Fruit fly (Drosophila melanogaster) whole organism, prepupa: ENCODE data around the gene CG8814.

Experiments used
- Blimp-1 ChIP-seq: fragments of 200-800 bp; sonication (Bioruptor generic); optimal IDR thresholded peaks from 3 replicates; lab custom pipeline; 2017; ENCODE audit warnings: missing biosample characterization, missing genetic modification characterization, mild to moderate bottlenecking, moderate library complexity, missing genetic modification reagents
- CG10631 ChIP-seq: fragments of 200-800 bp; sonication (Bioruptor generic); optimal IDR thresholded peaks from 2 replicates; lab custom pipeline; 2016; ENCODE audit warnings: missing biosample characterization, missing genetic modification characterization
- CG10669 ChIP-seq: fragments of 200-800 bp; sonication (Bioruptor generic); optimal IDR thresholded peaks from 3 replicates; lab custom pipeline; 2018; ENCODE audit warnings: missing biosample characterization, mild to moderate bottlenecking, missing genetic modification characterization, moderate library complexity
- CG11762 ChIP-seq: fragments of 200-800 bp; sonication (Bioruptor generic); optimal IDR thresholded peaks from 3 replicates; lab custom pipeline; 2016; ENCODE audit warnings: missing biosample characterization, missing genetic modification characterization; ENCODE audit not compliant: insufficient read depth
- CG11902 ChIP-seq: fragments of 200-800 bp; sonication (Bioruptor generic); optimal IDR thresholded peaks from 3 replicates; lab custom pipeline; 2016; ENCODE audit warnings: missing biosample characterization, missing genetic modification characterization
- CG15336 ChIP-seq: fragments of 200-800 bp; sonication (Bioruptor generic); IDR thresholded peaks from 2 replicates; pipeline ENCODE4 v1.3.6; 2022; ENCODE audit warnings: missing biosample characterization, missing genetic modification characterization
- CG16779 ChIP-seq: fragments of 200-800 bp; sonication (Bioruptor generic); optimal IDR thresholded peaks from 3 replicates; lab custom pipeline; 2017; ENCODE audit warnings: missing biosample characterization, mild to moderate bottlenecking, missing genetic modification characterization
- CG3032 ChIP-seq: fragments of 200-800 bp; optimal IDR thresholded peaks from 2 replicates; lab custom pipeline; 2019; ENCODE audit warnings: missing biosample characterization, mild to moderate bottlenecking, missing genetic modification characterization, moderate library complexity
- CG32006 ChIP-seq: fragments of 200-800 bp; sonication (Bioruptor generic); optimal IDR thresholded peaks from 3 replicates; lab custom pipeline; 2017; ENCODE audit warnings: missing biosample characterization, mild to moderate bottlenecking, missing genetic modification characterization
- CG34406 ChIP-seq: fragments of 200-800 bp; sonication (Bioruptor generic); optimal IDR thresholded peaks from 3 replicates; lab custom pipeline; 2016; ENCODE audit warnings: missing biosample characterization, missing genetic modification characterization
- CG3919 ChIP-seq: fragments of 200-800 bp; sonication (Bioruptor generic); optimal IDR thresholded peaks from 3 replicates; lab custom pipeline; 2016; ENCODE audit warnings: missing biosample characterization, missing genetic modification characterization
- CG6163 ChIP-seq: fragments of 200-800 bp; sonication (Bioruptor generic); IDR thresholded peaks from 3 replicates; pipeline ENCODE4 v1.3.6; 2022; ENCODE audit warnings: missing biosample characterization, missing genetic modification characterization
- CG6276 ChIP-seq: fragments of 200-800 bp; sonication (Bioruptor generic); optimal IDR thresholded peaks from 2 replicates; lab custom pipeline; 2017; ENCODE audit warnings: missing biosample characterization, mild to moderate bottlenecking, missing genetic modification characterization
- CG6792 ChIP-seq: fragments of 200-800 bp; sonication (Bioruptor generic); optimal IDR thresholded peaks from 3 replicates; lab custom pipeline; 2016; ENCODE audit warnings: missing biosample characterization, missing genetic modification characterization
- CG6808 ChIP-seq: fragments of 200-800 bp; sonication (Bioruptor generic); optimal IDR thresholded peaks from 3 replicates; lab custom pipeline; 2017; ENCODE audit warnings: missing biosample characterization, missing genetic modification characterization, mild to moderate bottlenecking, moderate library complexity, missing genetic modification reagents
- CG6854 ChIP-seq: fragments of 200-800 bp; sonication (Bioruptor generic); optimal IDR thresholded peaks from 2 replicates; lab custom pipeline; 2017; ENCODE audit warnings: missing biosample characterization, mild to moderate bottlenecking, missing genetic modification characterization
- CG7368 ChIP-seq: fragments of 200-800 bp; sonication (Bioruptor generic); optimal IDR thresholded peaks from 3 replicates; lab custom pipeline; 2016; ENCODE audit warnings: missing biosample characterization, missing genetic modification characterization
- CG8119 ChIP-seq: fragments of 200-800 bp; sonication (Bioruptor generic); IDR thresholded peaks from 3 replicates; pipeline ENCODE4 v1.3.6; 2022; ENCODE audit warnings: missing biosample characterization, missing genetic modification characterization
- CG8632 ChIP-seq: fragments of 200-800 bp; sonication (Bioruptor generic); optimal IDR thresholded peaks from 3 replicates; lab custom pipeline; 2016; ENCODE audit warnings: missing biosample characterization, missing genetic modification characterization
- CG9139 ChIP-seq: fragments of 200-800 bp; sonication (Bioruptor generic); optimal IDR thresholded peaks from 3 replicates; lab custom pipeline; 2017; ENCODE audit warnings: missing biosample characterization, mild to moderate bottlenecking, missing genetic modification characterization
- Eip75B ChIP-seq: fragments of 200-800 bp; sonication (Bioruptor generic); optimal IDR thresholded peaks from 3 replicates; lab custom pipeline; 2016; ENCODE audit warnings: missing biosample characterization, missing genetic modification characterization
- Eip93F ChIP-seq: fragments of 200-800 bp; sonication (Bioruptor generic); optimal IDR thresholded peaks from 2 replicates; lab custom pipeline; 2016; ENCODE audit warnings: missing biosample characterization, mild to moderate bottlenecking, missing genetic modification characterization
- Ets21C ChIP-seq: fragments of 200-800 bp; sonication (Bioruptor generic); optimal IDR thresholded peaks from 3 replicates; lab custom pipeline; 2016; ENCODE audit warnings: missing biosample characterization, missing genetic modification characterization
- Ets96B ChIP-seq: fragments of 200-800 bp; optimal IDR thresholded peaks from 2 replicates; lab custom pipeline; 2019; ENCODE audit warnings: missing biosample characterization, mild to moderate bottlenecking, missing genetic modification characterization, moderate library complexity
- Hr38 ChIP-seq: sonication (Bioruptor generic); optimal IDR thresholded peaks from 2 replicates; lab custom pipeline; 2016; ENCODE audit warnings: missing biosample characterization, missing genetic modification characterization
- Hr39 ChIP-seq: fragments of 200-800 bp; sonication (Bioruptor generic); optimal IDR thresholded peaks from 2 replicates; lab custom pipeline; 2016; ENCODE audit warnings: missing biosample characterization, missing genetic modification characterization
- Hr4 ChIP-seq: fragments of 200-800 bp; sonication (Bioruptor generic); optimal IDR thresholded peaks from 3 replicates; lab custom pipeline; 2016; ENCODE audit warnings: missing biosample characterization, missing genetic modification characterization
- Lpt ChIP-seq: fragments of 200-800 bp; sonication (Bioruptor generic); optimal IDR thresholded peaks from 3 replicates; lab custom pipeline; 2016; ENCODE audit warnings: missing biosample characterization, missing genetic modification characterization
- Met ChIP-seq: fragments of 200-800 bp; sonication (Bioruptor generic); optimal IDR thresholded peaks from 3 replicates; lab custom pipeline; 2016; ENCODE audit warnings: missing biosample characterization, missing genetic modification characterization
- OdsH ChIP-seq: fragments of 200-800 bp; sonication (Bioruptor generic); optimal IDR thresholded peaks from 3 replicates; lab custom pipeline; 2016; ENCODE audit warnings: missing biosample characterization, missing genetic modification characterization
- Smox ChIP-seq: fragments of 200-800 bp; sonication (Bioruptor generic); optimal IDR thresholded peaks from 3 replicates; lab custom pipeline; 2016; ENCODE audit warnings: missing biosample characterization, missing genetic modification characterization
- Sox102F ChIP-seq: fragments of 200-800 bp; sonication (Bioruptor generic); optimal IDR thresholded peaks from 2 replicates; lab custom pipeline; 2016; ENCODE audit warnings: missing biosample characterization, mild to moderate bottlenecking, missing genetic modification characterization
- Sox14 ChIP-seq: fragments of 200-800 bp; sonication (Bioruptor generic); optimal IDR thresholded peaks from 3 replicates; lab custom pipeline; 2016; ENCODE audit warnings: missing biosample characterization, missing genetic modification characterization
- Sox15 ChIP-seq: fragments of 200-800 bp; sonication (Bioruptor generic); optimal IDR thresholded peaks from 3 replicates; lab custom pipeline; 2016; ENCODE audit warnings: missing biosample characterization, missing genetic modification characterization
- achi ChIP-seq: fragments of 200-800 bp; sonication (Bioruptor generic); optimal IDR thresholded peaks from 3 replicates; lab custom pipeline; 2016; ENCODE audit warnings: missing biosample characterization, missing genetic modification characterization
- cyc ChIP-seq: fragments of 200-800 bp; sonication (Bioruptor generic); optimal IDR thresholded peaks from 3 replicates; lab custom pipeline; 2016; ENCODE audit warnings: missing biosample characterization, missing genetic modification characterization
- dac ChIP-seq: fragments of 200-800 bp; sonication (Bioruptor generic); optimal IDR thresholded peaks from 2 replicates; lab custom pipeline; 2017; ENCODE audit warnings: missing biosample characterization, mild to moderate bottlenecking, missing genetic modification characterization
- dsx ChIP-seq: fragments of 200-800 bp; optimal IDR thresholded peaks from 3 replicates; lab custom pipeline; 2019; ENCODE audit warnings: missing biosample characterization, mild to moderate bottlenecking, missing genetic modification characterization, moderate library complexity; ENCODE audit not compliant: poor library complexity, severe bottlenecking
- eg ChIP-seq: fragments of 200-800 bp; sonication (Bioruptor generic); IDR thresholded peaks from 3 replicates; pipeline ENCODE4 v1.3.6; 2022; ENCODE audit warnings: missing biosample characterization, missing genetic modification characterization
- esn ChIP-seq: fragments of 200-800 bp; sonication (Bioruptor generic); optimal IDR thresholded peaks from 2 replicates; lab custom pipeline; 2016; ENCODE audit warnings: missing biosample characterization, mild to moderate bottlenecking, missing genetic modification characterization, moderate library complexity
- fd59A ChIP-seq: fragments of 200-800 bp; sonication (Bioruptor generic); optimal IDR thresholded peaks from 2 replicates; lab custom pipeline; 2017; ENCODE audit warnings: missing biosample characterization, mild to moderate bottlenecking, missing genetic modification characterization, missing genetic modification reagents
- fkh ChIP-seq: fragments of 200-800 bp; sonication (Bioruptor generic); optimal IDR thresholded peaks from 3 replicates; lab custom pipeline; 2017; ENCODE audit warnings: missing biosample characterization, mild to moderate bottlenecking, missing genetic modification characterization, moderate library complexity
- lz ChIP-seq: fragments of 200-800 bp; sonication (Bioruptor generic); optimal IDR thresholded peaks from 3 replicates; lab custom pipeline; 2016; ENCODE audit warnings: missing biosample characterization, missing genetic modification characterization
- net ChIP-seq: fragments of 200-800 bp; sonication (Bioruptor generic); optimal IDR thresholded peaks from 3 replicates; lab custom pipeline; 2016; ENCODE audit warnings: missing biosample characterization, missing genetic modification characterization
- pdm3 ChIP-seq: fragments of 200-800 bp; sonication (Bioruptor generic); optimal IDR thresholded peaks from 3 replicates; lab custom pipeline; 2016; ENCODE audit warnings: missing biosample characterization, missing genetic modification characterization
- salr ChIP-seq, 2 experiments: fragments of 200-800 bp; sonication (Bioruptor generic); optimal IDR thresholded peaks; 3 replicates each; lab custom pipeline; 2016 to 2018; ENCODE audit warnings: missing biosample characterization in 2 of 2, missing genetic modification characterization in 2 of 2, mild to moderate bottlenecking in 1 of 2
- spab ChIP-seq: fragments of 200-800 bp; sonication (Bioruptor generic); optimal IDR thresholded peaks from 2 replicates; lab custom pipeline; 2017; ENCODE audit warnings: missing biosample characterization, mild to moderate bottlenecking, missing genetic modification characterization, missing genetic modification reagents
- ss ChIP-seq, 2 experiments: fragments of 200-800 bp; sonication (Bioruptor generic); optimal IDR thresholded peaks; 2 replicates in 1 of 2; 3 replicates in 1 of 2; lab custom pipeline; 2017 to 2018; ENCODE audit warnings: mild to moderate bottlenecking in 2 of 2, missing biosample characterization in 2 of 2, missing genetic modification characterization in 2 of 2, moderate library complexity in 1 of 2
- svp ChIP-seq: fragments of 200-800 bp; sonication (Bioruptor generic); peaks from one replicate; lab custom pipeline; 2016; ENCODE audit warnings: missing biosample characterization, missing genetic modification characterization
- topi ChIP-seq: fragments of 200-800 bp; sonication (Bioruptor generic); optimal IDR thresholded peaks from 3 replicates; lab custom pipeline; 2016; ENCODE audit warnings: missing biosample characterization, missing genetic modification characterization
- vri ChIP-seq: fragments of 200-800 bp; sonication (Bioruptor generic); optimal IDR thresholded peaks from 3 replicates; lab custom pipeline; 2016; ENCODE audit warnings: missing biosample characterization, mild to moderate bottlenecking, missing genetic modification characterization

Gene CG8814

DNA sequence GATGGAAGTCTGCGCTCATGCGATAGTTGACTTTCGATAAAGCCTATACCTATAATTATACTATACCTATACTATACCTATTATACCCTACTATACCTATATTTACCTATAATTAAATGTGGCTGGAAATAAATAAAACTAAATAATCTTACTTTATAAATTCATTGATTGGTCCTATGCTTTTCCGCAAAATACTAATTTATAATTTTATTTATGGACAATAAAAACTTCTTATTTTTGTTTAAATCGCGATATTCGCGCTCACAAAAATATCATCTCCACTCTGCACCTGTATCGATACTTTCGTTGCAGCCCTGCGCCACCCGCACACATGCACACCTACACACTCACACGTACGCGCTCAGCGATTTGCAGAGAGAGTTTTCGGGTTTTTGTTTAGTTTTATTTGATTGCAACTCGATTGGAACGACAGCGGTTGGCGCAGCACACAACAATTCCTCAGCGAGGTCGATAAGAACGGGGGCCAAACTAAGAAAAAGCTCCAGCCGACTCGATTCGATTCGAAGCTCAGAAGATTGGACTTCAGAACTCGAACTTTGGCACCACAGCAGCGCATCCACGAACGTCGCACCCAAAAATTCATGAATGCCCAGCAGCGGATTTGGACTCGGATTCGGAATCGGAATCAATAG lies at the start of gene CG8814:
TSS of gene CG8814 (plus strand) at position 349 of the 653 bp plus-strand sequence.
- peak; percentile 59 for TF ChIP-seq CG3032 (tag; lab: Kevin White, UChicago)
- peak; percentile 91 for TF ChIP-seq svp
- no peak for TF ChIP-seq CG7368 (GFP tag; lab: Kevin White, UChicago)
- peak; percentile 71 for TF ChIP-seq Hr4 (GFP tag; lab: Kevin White, UChicago)
- TF ChIP-seq Sox15 = peak; percentile 60
- TF ChIP-seq CG6276 (GFP tag; lab: Kevin White, UChicago) = peak; percentile 92
- TF ChIP-seq CG6808 (GFP tag; lab: Kevin White, UChicago) = peak; percentile 84
- TF ChIP-seq CG15336 (GFP tag; lab: Robert Waterston, UW) = peak; percentile 74
- TF ChIP-seq Lpt (GFP tag; lab: Kevin White, UChicago) = peak; percentile 53
- peak; percentile 80 for TF ChIP-seq CG10631 (GFP tag; lab: Kevin White, UChicago)
- TF ChIP-seq OdsH (GFP tag; lab: Kevin White, UChicago) = peak; percentile 63
- TF ChIP-seq Met (GFP tag; lab: Kevin White, UChicago) = peak; percentile 50
- peak; percentile 69 for TF ChIP-seq CG32006 (GFP tag; lab: Kevin White, UChicago)
- TF ChIP-seq esn (GFP tag; lab: Kevin White, UChicago) = peak; percentile 71
- TF ChIP-seq CG11762 (GFP tag; lab: Kevin White, UChicago) = no peak
- TF ChIP-seq CG3919 (GFP tag; lab: Kevin White, UChicago) = peak; percentile 52
- peak; percentile 37 for TF ChIP-seq CG10669 (GFP tag; lab: Kevin White, UChicago)
- TF ChIP-seq CG11902 (GFP tag; lab: Kevin White, UChicago) = peak; percentile 50
- peak; percentile 48 for TF ChIP-seq Ets96B
- TF ChIP-seq spab (GFP tag; lab: Kevin White, UChicago) = peak; percentile 54
- no peak for TF ChIP-seq salr (GFP tag; optimal IDR thresholded peaks at IDR 0.05; lab: Kevin White, UChicago)
- TF ChIP-seq Eip93F (GFP tag; lab: Kevin White, UChicago) = peak; percentile 68
- TF ChIP-seq Sox102F = peak; percentile 27
- TF ChIP-seq CG6792 = peak; percentile 60
- TF ChIP-seq CG9139 (GFP tag; lab: Kevin White, UChicago) = peak; percentile 87
- peak; percentile 50 for TF ChIP-seq pdm3
- peak; percentile 40 for TF ChIP-seq CG34406 (GFP tag; lab: Kevin White, UChicago)
- TF ChIP-seq Smox (GFP tag; lab: Kevin White, UChicago) = peak; percentile 74
- TF ChIP-seq topi = peak; percentile 56
- peak; percentile 54 for TF ChIP-seq dsx (GFP tag; lab: Kevin White, UChicago)
- peak; percentile 56 for TF ChIP-seq Ets21C
- peak; percentile 63 for TF ChIP-seq vri (GFP tag; lab: Kevin White, UChicago)
- peak; percentile 18 for TF ChIP-seq Eip75B (GFP tag; lab: Kevin White, UChicago)
- no peak for TF ChIP-seq dac (GFP tag; lab: Kevin White, UChicago)
- peak; percentile 96 for TF ChIP-seq CG6854 (GFP tag; lab: Kevin White, UChicago)
- TF ChIP-seq fd59A = peak; percentile 23
- peak; percentile 88 for TF ChIP-seq ss (GFP tag; optimal IDR thresholded peaks at IDR 0.05; lab: Kevin White, UChicago)
- TF ChIP-seq CG8119 (GFP tag; lab: Robert Waterston, UW) = peak; percentile 72
- peak; percentile 26 for TF ChIP-seq Sox14 (GFP tag; lab: Kevin White, UChicago)
- TF ChIP-seq net (GFP tag; lab: Kevin White, UChicago) = peak; percentile 61
- peak; percentile 92 for TF ChIP-seq CG16779 (tag; lab: Kevin White, UChicago)
- peak; percentile 53 for TF ChIP-seq achi (GFP tag; lab: Kevin White, UChicago)
- TF ChIP-seq Blimp-1 (GFP tag; lab: Kevin White, UChicago) = peak; percentile 46
- TF ChIP-seq lz (GFP tag; lab: Kevin White, UChicago) = peak; percentile 65
- TF ChIP-seq fkh = peak; percentile 67
- no peak for TF ChIP-seq Hr38
- peak; percentile 81 for TF ChIP-seq eg (GFP tag; lab: Robert Waterston, UW)
- peak; percentile 57 for TF ChIP-seq cyc (GFP tag; lab: Kevin White, UChicago)
- TF ChIP-seq CG6163 (GFP tag; lab: Robert Waterston, UW) = peak; percentile 81
- TF ChIP-seq CG8632 (GFP tag; lab: Kevin White, UChicago) = peak; percentile 11
- peak; percentile 53 for TF ChIP-seq Hr39 (GFP tag; lab: Kevin White, UChicago)
